Worm (Caenorhabditis elegans) whole organism, L4 larva: ENCODE results near the gene R09D1.13.
A peak's percentile ranks its signal among the peaks of the same experiment; 100 is the strongest.

Source experiments
- ctbp-1 ChIP-seq: fragments of 200-800 bp; sonication (Bioruptor generic); IDR thresholded peaks from 2 replicates; pipeline ENCODE4 v1.3.6; 2022; ENCODE audit warnings: missing genetic modification reagents, missing genetic modification characterization, missing compliant biosample characterization
- dve-1 ChIP-seq: sonication (generic microtip); optimal IDR thresholded peaks from 2 replicates; lab custom pipeline; 2017; ENCODE audit warnings: antibody characterized with exemption, mild to moderate bottlenecking, missing genetic modification characterization, missing compliant biosample characterization; ENCODE audit not compliant: insufficient read depth
- fkh-10 ChIP-seq: fragments of 150-350 bp; optimal IDR thresholded peaks from 2 replicates; lab custom pipeline; 2014; ENCODE audit warnings: missing biosample characterization, missing genetic modification reagents, missing genetic modification characterization
- fos-1 ChIP-seq: fragments of 150-350 bp; optimal IDR thresholded peaks from 2 replicates; lab custom pipeline; 2014; ENCODE audit warnings: missing biosample characterization, missing genetic modification characterization
- lin-29 ChIP-seq: fragments of 200-800 bp; sonication (Bioruptor generic); IDR thresholded peaks from 2 replicates; pipeline ENCODE4 v1.3.6; 2022; ENCODE audit warnings: missing genetic modification reagents, missing genetic modification characterization, missing compliant biosample characterization
- lir-3 ChIP-seq: sonication (generic microtip); optimal IDR thresholded peaks from 2 replicates; lab custom pipeline; 2016; ENCODE audit warnings: mild to moderate bottlenecking, missing genetic modification characterization, missing compliant biosample characterization
- nhr-10 ChIP-seq: fragments of 150-350 bp; optimal IDR thresholded peaks from 2 replicates; lab custom pipeline; 2014; ENCODE audit warnings: missing biosample characterization, missing genetic modification characterization
- nhr-102 ChIP-seq: sonication (generic microtip); optimal IDR thresholded peaks from 2 replicates; lab custom pipeline; 2016; ENCODE audit warnings: mild to moderate bottlenecking, missing genetic modification characterization, moderate library complexity, missing compliant biosample characterization
- nhr-77 ChIP-seq: fragments of 150-350 bp; optimal IDR thresholded peaks from 2 replicates; lab custom pipeline; 2014; ENCODE audit warnings: missing biosample characterization, missing genetic modification characterization
- skn-1 ChIP-seq: fragments of 150-350 bp; optimal IDR thresholded peaks from 2 replicates; lab custom pipeline; 2014; ENCODE audit warnings: missing biosample characterization, missing genetic modification characterization
- unc-39 ChIP-seq: sonication (generic microtip); optimal IDR thresholded peaks from 2 replicates; lab custom pipeline; 2017; ENCODE audit warnings: missing biosample characterization, missing genetic modification characterization
- unc-62 ChIP-seq, 3 experiments: fragments of 150-350 bp in 1 of 3; sonication (generic microtip); optimal IDR thresholded peaks in 2 of 3; peaks in 1 of 3; 1 replicate in 1 of 3; 2 replicates in 2 of 3; lab custom pipeline; 2014 to 2017; ENCODE audit warnings: missing biosample characterization in 3 of 3, missing genetic modification characterization in 3 of 3, missing genetic modification reagents in 3 of 3, missing genotype in 1 of 3

DNA sequence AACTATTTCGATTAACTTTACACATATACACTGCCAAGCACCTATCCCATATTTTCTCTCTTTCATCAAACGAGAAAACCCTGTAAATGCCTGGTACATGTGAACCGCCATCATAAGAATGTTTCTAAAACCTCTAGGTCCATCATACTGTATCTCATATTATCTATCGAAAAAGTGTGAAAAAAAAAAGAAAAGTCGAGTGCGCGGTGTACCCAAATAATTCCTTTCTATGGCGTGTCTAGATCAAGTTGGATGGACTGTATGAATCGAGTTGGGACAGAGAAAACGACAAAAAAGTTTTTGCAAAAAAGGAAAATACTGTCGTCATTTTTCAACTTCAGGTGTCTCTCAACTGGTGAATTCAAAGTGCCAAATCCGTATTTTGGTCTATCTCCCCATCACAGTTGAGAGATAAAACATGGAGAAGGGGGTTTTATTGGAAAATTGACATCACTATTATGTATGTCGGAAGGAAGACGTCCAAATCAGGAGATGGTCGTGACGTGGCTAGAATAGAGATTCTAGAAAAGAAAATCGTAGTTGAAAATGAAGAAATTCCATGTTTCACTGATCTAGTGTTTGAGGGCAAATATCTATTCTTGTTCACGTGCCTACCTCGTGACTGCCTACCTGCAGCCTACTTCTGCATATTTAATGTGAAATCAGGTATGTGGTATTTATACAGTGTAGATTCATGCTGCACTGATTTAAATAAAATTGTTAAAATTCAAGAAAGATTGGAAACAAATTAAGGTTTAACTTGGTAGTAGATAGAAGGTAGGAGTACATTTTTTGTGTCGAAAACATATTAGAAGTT lies 48.2 kb upstream of the R09D1.13 start:
- no peak for TF ChIP-seq dve-1 (tag; lab: Kevin White, UChicago)
- no peak for TF ChIP-seq lin-29 (GFP tag; lab: Robert Waterston, UW)
- no peak for TF ChIP-seq nhr-77 (tag; lab: Kevin White, UChicago)
- TF ChIP-seq fkh-10: no peak
- no peak for TF ChIP-seq lir-3
- no peak for TF ChIP-seq skn-1 (tag; lab: Kevin White, UChicago)
- no peak for TF ChIP-seq unc-39
- TF ChIP-seq ctbp-1 (GFP tag; lab: Robert Waterston, UW): no peak
- TF ChIP-seq nhr-10 (tag; lab: Kevin White, UChicago): no peak
- TF ChIP-seq unc-62 (GFP tag; optimal IDR thresholded peaks at IDR 0.05 in 1 of 2; lab: Kevin White, UChicago): peak in 1 of 2 experiments; percentile 59
- TF ChIP-seq unc-62 (tag; optimal IDR thresholded peaks at IDR 0.05; lab: Kevin White, UChicago): no peak
- no peak for TF ChIP-seq nhr-102 (tag; lab: Kevin White, UChicago)
- TF ChIP-seq fos-1 (tag; lab: Kevin White, UChicago): no peak
